Worm (Caenorhabditis elegans): Measurements from ENCODE around the gene D1044.4.

Gene D1044.4

DNA sequence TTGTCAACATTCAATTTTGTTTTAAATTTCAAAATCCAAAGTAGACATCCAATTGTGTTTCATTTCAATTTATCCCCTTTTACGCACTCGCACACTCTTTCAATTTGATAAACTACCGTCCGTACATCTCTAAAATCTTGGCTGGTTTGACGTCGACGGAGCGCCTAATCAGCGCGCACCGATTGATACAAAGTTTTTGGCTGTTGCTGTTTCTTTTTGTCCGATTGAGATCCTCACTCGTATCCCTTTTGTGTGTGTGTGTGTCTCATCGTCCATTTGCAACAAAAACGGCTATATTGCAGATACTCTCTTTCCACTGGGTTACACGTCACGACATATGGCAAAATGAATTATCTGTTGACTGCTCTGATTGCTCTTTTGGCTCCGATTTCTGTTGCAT lies 47.7 kb downstream of the D1044.4 start, which contains the start of gene lon-1:
Gene lon-1, plus strand, starts transcription at position 301 of the 400 bp plus-strand sequence.
- TF ChIP-seq nhr-23 (tag; optimal IDR thresholded peaks at IDR 0.05) (peak; percentile 15), ceh-9 (tag; optimal IDR thresholded peaks at IDR 0.05) (no peak)

DNA sequence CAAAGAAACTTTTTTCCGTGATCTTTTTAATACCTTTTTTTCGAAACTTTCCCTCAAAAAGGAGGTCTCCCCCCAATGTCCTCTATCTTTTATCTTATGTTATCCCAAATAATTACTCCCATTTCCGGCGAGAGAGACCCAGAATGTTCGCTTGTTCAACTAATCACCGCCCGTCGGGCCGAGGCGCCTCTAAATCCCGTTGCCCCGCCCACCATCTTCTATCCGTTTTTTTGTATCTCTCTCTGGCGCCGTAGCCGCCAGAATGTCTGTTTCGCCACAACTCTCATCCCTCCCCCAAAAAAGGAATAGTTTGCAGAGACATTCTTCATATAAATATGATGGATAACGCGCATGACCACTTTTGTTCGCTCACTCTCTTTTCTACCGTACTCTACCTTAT lies 49.1 kb downstream of the D1044.4 start:
- TF ChIP-seq lin-39 (tag; optimal IDR thresholded peaks at IDR 0.05) (no peak), nfya-1 (tag; optimal IDR thresholded peaks at IDR 0.05; ENCODE audit: insufficient read depth) (peak; percentile 48), nhr-23 (tag; optimal IDR thresholded peaks at IDR 0.05) (peak; percentile 82), nhr-43 (tag; optimal IDR thresholded peaks at IDR 0.05; ENCODE audit: poor library complexity, severe bottlenecking) (peak; percentile 56)
